Worm (Caenorhabditis elegans): ENCODE data around the gene T07C12.10.

Gene T07C12.10

ce11 chrV:9970119-9970518, 9.8 kb upstream of the T07C12.10 start (continued):
- peak; percentile 52 for TF ChIP-seq elt-2 (tag; optimal IDR thresholded peaks at IDR 0.05)
- peak; percentile 38 for TF ChIP-seq nhr-77 (tag; optimal IDR thresholded peaks at IDR 0.05)
- TF ChIP-seq nhr-25 (tag; optimal IDR thresholded peaks at IDR 0.05) = no peak

DNA sequence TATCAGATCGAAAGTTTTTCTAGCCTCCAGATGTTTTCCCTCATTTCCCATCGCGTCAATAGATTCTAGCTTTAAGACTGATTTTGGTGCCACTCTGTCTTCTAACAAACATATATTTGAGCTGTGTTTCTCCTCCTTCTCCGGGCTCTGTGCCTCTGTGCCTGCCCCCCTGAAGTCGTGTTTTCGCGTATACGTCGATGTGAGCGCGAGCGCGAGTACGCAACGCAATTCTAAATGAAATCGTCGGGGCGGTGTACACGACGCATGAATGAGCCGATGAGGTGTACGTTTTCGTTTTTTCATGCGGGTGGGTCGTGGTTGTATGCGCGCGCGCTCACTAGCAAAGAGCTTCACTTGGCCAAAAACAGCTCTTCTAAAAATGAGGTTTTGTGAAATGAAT, 5.6 kb upstream of the T07C12.10 start:
- no peak for TF ChIP-seq aly-2 (tag; optimal IDR thresholded peaks at IDR 0.05)
- TF ChIP-seq ceh-16 (tag; optimal IDR thresholded peaks at IDR 0.05) = no peak
- no peak for TF ChIP-seq mdl-1 (tag; optimal IDR thresholded peaks at IDR 0.05)
- TF ChIP-seq pha-4 (tag; optimal IDR thresholded peaks at IDR 0.05) = no peak
- TF ChIP-seq jun-1 (tag; optimal IDR thresholded peaks at IDR 0.05) = no peak
- no peak for TF ChIP-seq mml-1 (tag; optimal IDR thresholded peaks at IDR 0.05)
- TF ChIP-seq fkh-2 (tag; optimal IDR thresholded peaks at IDR 0.05) = no peak

- TF ChIP-seq elt-3 (tag; optimal IDR thresholded peaks at IDR 0.05) = no peak
- TF ChIP-seq lin-39 (tag; optimal IDR thresholded peaks at IDR 0.05) = peak; percentile 61
- peak; percentile 5 for TF ChIP-seq nfya-1 (tag; optimal IDR thresholded peaks at IDR 0.05; ENCODE audit: insufficient read depth)
These were observed 4.0 kb upstream of the T07C12.10 start for ce11 chrV:9964152-9964785.

DNA sequence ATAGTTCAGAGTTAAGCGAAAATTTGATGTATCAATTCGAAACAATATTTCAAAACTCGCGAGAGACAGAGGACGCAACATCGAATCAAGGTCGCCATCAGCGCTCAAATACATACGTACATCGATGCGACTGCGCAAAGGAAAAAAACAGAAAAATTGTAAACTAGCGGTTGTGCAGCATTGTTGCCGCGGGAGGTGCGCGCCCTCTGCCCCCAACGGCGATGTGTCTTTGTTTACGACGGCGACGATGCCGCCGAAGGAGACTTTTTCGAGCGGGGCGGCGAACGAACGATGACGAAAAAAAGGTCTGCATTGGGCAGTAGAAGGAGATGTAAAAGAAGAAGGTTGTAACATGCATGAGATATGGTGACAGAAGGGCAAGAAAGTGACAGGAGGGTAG, 2.6 kb upstream of the T07C12.10 start:
- TF ChIP-seq nhr-25 (tag; optimal IDR thresholded peaks at IDR 0.05) (peak; percentile 69), elt-3 (tag; optimal IDR thresholded peaks at IDR 0.05) (no peak), jun-1 (tag; optimal IDR thresholded peaks at IDR 0.05) (no peak), nhr-28 (tag; optimal IDR thresholded peaks at IDR 0.05) (no peak), mml-1 (tag; optimal IDR thresholded peaks at IDR 0.05) (no peak)

- TF ChIP-seq snpc-4 (tag; optimal IDR thresholded peaks at IDR 0.05) (no peak), nhr-28 (tag; optimal IDR thresholded peaks at IDR 0.05) (no peak), ztf-4 (tag; optimal IDR thresholded peaks at IDR 0.05) (no peak), mml-1 (tag; optimal IDR thresholded peaks at IDR 0.05) (no peak), jun-1 (tag; optimal IDR thresholded peaks at IDR 0.05) (no peak), nhr-76 (tag; optimal IDR thresholded peaks at IDR 0.05) (no peak), R02D3.7 (tag; optimal IDR thresholded peaks at IDR 0.05) (no peak), nhr-12 (tag; optimal IDR thresholded peaks at IDR 0.05) (no peak), daf-12 (tag; optimal IDR thresholded peaks at IDR 0.05) (no peak), ztf-11 (tag; optimal IDR thresholded peaks at IDR 0.05) (no peak), egl-5 (tag; optimal IDR thresholded peaks at IDR 0.05) (no peak), pha-4 (tag; optimal IDR thresholded peaks at IDR 0.05) (no peak), zag-1 (tag; optimal IDR thresholded peaks at IDR 0.05) (no peak), nhr-23 (tag; optimal IDR thresholded peaks at IDR 0.05) (no peak), lin-39 (tag; optimal IDR thresholded peaks at IDR 0.05) (no peak), ceh-16 (tag; optimal IDR thresholded peaks at IDR 0.05) (no peak), sea-2 (GFP tag; optimal IDR thresholded peaks at IDR 0.05) (no peak), lin-15B (tag; optimal IDR thresholded peaks at IDR 0.05) (no peak), mdl-1 (tag; optimal IDR thresholded peaks at IDR 0.05) (no peak)
These were observed 2.1 kb upstream of the T07C12.10 start, which contains the start of gene madf-4 for ce11 chrV:9962394-9962793. madf-4 (minus strand) TSS chrV:9962494.

DNA sequence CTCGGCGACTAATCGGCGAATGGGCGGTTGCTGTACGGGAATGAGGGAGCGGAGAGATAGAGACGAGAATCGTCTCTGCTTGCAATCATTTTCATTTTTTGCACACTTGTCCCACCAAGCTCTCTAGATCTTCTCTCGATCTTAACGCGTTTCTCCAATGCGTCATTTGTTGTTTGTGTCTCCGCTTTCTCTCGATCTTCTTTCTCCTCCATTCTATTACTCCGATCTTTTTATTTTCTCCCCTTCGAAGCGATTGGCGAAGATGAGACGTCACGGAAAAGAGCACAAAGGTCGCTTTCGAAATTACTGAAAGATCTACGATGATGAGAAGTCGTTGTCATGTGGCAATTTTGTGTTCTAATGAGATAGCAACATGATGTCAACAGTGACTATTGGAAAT, 1.6 kb downstream of the T07C12.10 start:
- TF ChIP-seq pha-4 (tag; optimal IDR thresholded peaks at IDR 0.05) = no peak
- no peak for TF ChIP-seq nhr-12 (tag; optimal IDR thresholded peaks at IDR 0.05)
- TF ChIP-seq elt-2 (tag; optimal IDR thresholded peaks at IDR 0.05) = no peak
- TF ChIP-seq mdl-1 (tag; optimal IDR thresholded peaks at IDR 0.05) = no peak
- peak; percentile 22 for TF ChIP-seq egl-5 (tag; optimal IDR thresholded peaks at IDR 0.05)
- no peak for TF ChIP-seq aly-2 (tag; optimal IDR thresholded peaks at IDR 0.05)
- peak; percentile 37 for TF ChIP-seq nhr-11 (tag; optimal IDR thresholded peaks at IDR 0.05)
- TF ChIP-seq nhr-28 (tag; optimal IDR thresholded peaks at IDR 0.05) = no peak

- TF ChIP-seq egl-27 (tag; optimal IDR thresholded peaks at IDR 0.05) (no peak), nhr-28 (tag; optimal IDR thresholded peaks at IDR 0.05) (no peak), nhr-12 (tag; optimal IDR thresholded peaks at IDR 0.05) (no peak), nhr-77 (tag; optimal IDR thresholded peaks at IDR 0.05) (no peak), mdl-1 (tag; optimal IDR thresholded peaks at IDR 0.05) (no peak), nhr-237 (tag; optimal IDR thresholded peaks at IDR 0.05) (no peak), skn-1 (tag; optimal IDR thresholded peaks at IDR 0.05) (no peak), nhr-43 (tag; optimal IDR thresholded peaks at IDR 0.05; ENCODE audit: poor library complexity, severe bottlenecking) (no peak), nhr-23 (tag; optimal IDR thresholded peaks at IDR 0.05) (no peak), eor-1 (tag; optimal IDR thresholded peaks at IDR 0.05) (no peak), tbx-2 (tag; optimal IDR thresholded peaks at IDR 0.05) (no peak), nfya-1 (tag; optimal IDR thresholded peaks at IDR 0.05; ENCODE audit: insufficient read depth) (no peak), mml-1 (tag; optimal IDR thresholded peaks at IDR 0.05) (no peak), ceh-9 (tag; optimal IDR thresholded peaks at IDR 0.05) (no peak), ceh-28 (tag; optimal IDR thresholded peaks at IDR 0.05) (no peak), fkh-2 (tag; optimal IDR thresholded peaks at IDR 0.05) (no peak)
These were observed 2.0 kb downstream of the T07C12.10 start, which contains the start of gene anmt-3 for ce11 chrV:9958231-9958630. anmt-3 (minus strand) TSS chrV:9958331.
